Worm (Caenorhabditis elegans): ENCODE measurements around the gene C37C3.9.

C37C3.9 gene

ce11 chrV:7861792-7862191 lies 7.3 kb upstream of the C37C3.9 start, which contains the start of gene C37C3.17:
Gene C37C3.17 (minus strand): TSS chrV:7861892.
- TF ChIP-seq D2030.7 (GFP tag; IDR thresholded peaks at IDR 0.05) (no peak), F57C9.4 (tag; optimal IDR thresholded peaks at IDR 0.05) (no peak)

DNA sequence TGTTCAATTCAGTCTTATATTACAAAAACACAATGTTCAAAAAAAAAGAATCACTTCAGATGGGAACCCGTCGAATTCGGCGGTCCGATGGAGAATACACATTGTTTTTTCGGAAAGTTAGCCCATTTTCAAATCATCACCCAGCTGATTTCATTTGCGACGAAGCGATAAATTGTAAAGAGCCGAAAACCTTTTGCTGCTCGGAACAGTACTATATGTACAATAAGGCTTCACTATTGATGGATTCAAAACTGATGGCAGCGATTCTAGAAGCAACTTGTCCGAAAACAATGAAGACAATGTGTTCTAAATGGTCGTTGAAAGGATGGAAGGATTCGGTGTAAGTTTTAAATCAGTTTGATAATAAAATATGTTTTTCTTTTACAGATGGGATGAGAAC lies 3.4 kb upstream of the C37C3.9 start, which contains the start of gene C37C3.1:
Gene C37C3.1, plus strand, starts transcription at position 33 of the 400 bp plus-strand sequence.
- TF ChIP-seq lin-35 (GFP tag; optimal IDR thresholded peaks at IDR 0.05), result peak in 1 of 3 experiments; percentile 3
- TF ChIP-seq fkh-3 (tag; optimal IDR thresholded peaks at IDR 0.05), result no peak
- peak; percentile 33; the same call in 1 of the 2 replicates for TF ChIP-seq F33H1.4 (GFP tag; IDR thresholded peaks at IDR 0.05)
- TF ChIP-seq ama-1 (optimal IDR thresholded peaks at IDR 0.05), result peak; percentile 65
- TF ChIP-seq ama-1 (GFP tag; optimal IDR thresholded peaks at IDR 0.05), result peak in 1 of 2 experiments; percentile 50
- TF ChIP-seq mxl-1 (tag; optimal IDR thresholded peaks at IDR 0.05), result no peak
- TF ChIP-seq mes-4 (tag; optimal IDR thresholded peaks at IDR 0.05), result peak; percentile 3
- no peak for TF ChIP-seq pbrm-1 (GFP tag; IDR thresholded peaks at IDR 0.05)
- TF ChIP-seq akir-1 (GFP tag; optimal IDR thresholded peaks at IDR 0.05), result no peak
- peak; percentile 11 for TF ChIP-seq T26A5.8 (tag; optimal IDR thresholded peaks at IDR 0.05)
- no peak for TF ChIP-seq hlh-26 (GFP tag; conservative IDR thresholded peaks at IDR 0.05)
- TF ChIP-seq unc-62 (GFP tag; optimal IDR thresholded peaks at IDR 0.05), result no peak
- TF ChIP-seq K12H6.12 (tag; optimal IDR thresholded peaks at IDR 0.05), result no peak
- TF ChIP-seq tbx-9 (tag; optimal IDR thresholded peaks at IDR 0.05; ENCODE audit: borderline replicate concordance), result no peak
- no peak for TF ChIP-seq lag-1 (GFP tag; IDR thresholded peaks at IDR 0.05)
- no peak for TF ChIP-seq rec-8 (tag; optimal IDR thresholded peaks at IDR 0.05)
- TF ChIP-seq hsf-1 (GFP tag; IDR thresholded peaks at IDR 0.05), result peak; percentile 76
- peak; percentile 57 for TF ChIP-seq tlf-1 (GFP tag; optimal IDR thresholded peaks at IDR 0.05)
- no peak; the same call in 1 of the 2 replicates for TF ChIP-seq Y56A3A.18 (GFP tag; IDR thresholded peaks at IDR 0.05)
- TF ChIP-seq zim-3 (tag; optimal IDR thresholded peaks at IDR 0.05), result peak; percentile 30
- no peak for TF ChIP-seq madf-10 (tag; optimal IDR thresholded peaks at IDR 0.05)
- no peak for TF ChIP-seq rpc-1 (optimal IDR thresholded peaks at IDR 0.05)
- no peak for TF ChIP-seq rpc-1 (tag; optimal IDR thresholded peaks at IDR 0.05)
- no peak for TF ChIP-seq Y53G8AR.9 (GFP tag; conservative IDR thresholded peaks at IDR 0.05)
- TF ChIP-seq zfh-2 (GFP tag; conservative IDR thresholded peaks at IDR 0.05), result no peak
- TF ChIP-seq lin-26 (GFP tag; IDR thresholded peaks at IDR 0.05), result no peak
- no peak for TF ChIP-seq B0019.2 (GFP tag; conservative IDR thresholded peaks at IDR 0.05)
- TF ChIP-seq snpc-3.4 (tag; optimal IDR thresholded peaks at IDR 0.05), result no peak
- peak; percentile 64; the same call in 1 of the 2 replicates for TF ChIP-seq B0336.3 (GFP tag; IDR thresholded peaks at IDR 0.05)
- TF ChIP-seq ztf-18 (tag; optimal IDR thresholded peaks at IDR 0.05), result no peak
- TF ChIP-seq F55B11.4 (tag; optimal IDR thresholded peaks at IDR 0.05; ENCODE audit: borderline replicate concordance, insufficient read depth), result no peak
- no peak for TF ChIP-seq C17E4.6 (GFP tag; IDR thresholded peaks at IDR 0.05)
- TF ChIP-seq dox-1 (GFP tag; IDR thresholded peaks at IDR 0.05), result no peak
- TF ChIP-seq egrh-3 (GFP tag; IDR thresholded peaks at IDR 0.05), result no peak
- TF ChIP-seq B0035.1 (tag; optimal IDR thresholded peaks at IDR 0.05), result peak; percentile 15
- no peak for TF ChIP-seq somi-1 (GFP tag; optimal IDR thresholded peaks at IDR 0.05)
- TF ChIP-seq lsy-27 (tag; optimal IDR thresholded peaks at IDR 0.05; ENCODE audit: borderline replicate concordance, insufficient read depth), result no peak
- no peak for TF ChIP-seq nhr-80 (tag; optimal IDR thresholded peaks at IDR 0.05)
- peak; percentile 12 for TF ChIP-seq tbp1 (GFP tag; optimal IDR thresholded peaks at IDR 0.05)
- TF ChIP-seq cebp-1 (GFP tag; IDR thresholded peaks at IDR 0.05), result 0 out of 2 replicates have a peak, but pooled peaks have one; percentile 13
- peak; percentile 48 for TF ChIP-seq cebp-1 (tag; optimal IDR thresholded peaks at IDR 0.05)
- TF ChIP-seq aptf-3 (GFP tag; IDR thresholded peaks at IDR 0.05), result no peak
- no peak for TF ChIP-seq ceh-58 (GFP tag; IDR thresholded peaks at IDR 0.05)
- TF ChIP-seq sea-2 (GFP tag; IDR thresholded peaks at IDR 0.05), result no peak
- no peak for TF ChIP-seq athp-1 (tag; optimal IDR thresholded peaks at IDR 0.05)
- no peak for TF ChIP-seq snpc-1.3 (tag; optimal IDR thresholded peaks at IDR 0.05; ENCODE audit: insufficient read depth)
